Worm (Caenorhabditis elegans) whole organism, late embryonic: ENCODE results near the gene smf-2.

Source experiments
- ama-1 ChIP-seq: fragments of 150-350 bp; optimal IDR thresholded peaks from 2 replicates; lab custom pipeline; 2014
- ets-4 ChIP-seq: sonication (generic microtip); optimal IDR thresholded peaks from 2 replicates; lab custom pipeline; 2016; ENCODE audit warnings: missing genetic modification characterization, missing compliant biosample characterization
- madf-2 ChIP-seq: sonication (generic microtip); optimal IDR thresholded peaks from 2 replicates; lab custom pipeline; 2017; ENCODE audit warnings: missing genetic modification characterization, missing compliant biosample characterization
- nhr-11 ChIP-seq: fragments of 150-350 bp; optimal IDR thresholded peaks from 2 replicates; lab custom pipeline; 2014; ENCODE audit warnings: missing biosample characterization, missing genetic modification characterization
- pha-4 ChIP-seq: fragments of 150-350 bp; optimal IDR thresholded peaks from 2 replicates; lab custom pipeline; 2018; ENCODE audit warnings: missing biosample characterization, missing genetic modification reagents, missing genetic modification characterization
- rnt-1 ChIP-seq: sonication (generic microtip); optimal IDR thresholded peaks from 2 replicates; lab custom pipeline; 2016; ENCODE audit warnings: missing genetic modification characterization, missing compliant biosample characterization
- ztf-16 ChIP-seq: sonication (generic microtip); optimal IDR thresholded peaks from 2 replicates; lab custom pipeline; 2017; ENCODE audit warnings: missing genetic modification characterization, missing compliant biosample characterization

ce11 chrX:6737329-6738008, 19.0 kb upstream of the smf-2 start:
- TF ChIP-seq nhr-11 (tag; lab: Kevin White, UChicago) (no peak), ztf-16 (tag; lab: Kevin White, UChicago) (no peak), madf-2 (tag; lab: Kevin White, UChicago) (no peak), ets-4 (no peak), pha-4 (tag; lab: Kevin White, UChicago) (no peak), ama-1 (lab: Kevin White, UChicago) (no peak), rnt-1 (tag; lab: Kevin White, UChicago) (peak; percentile 92)
